Worm (Caenorhabditis elegans) whole organism, late embryonic: ENCODE measurements around the gene C05C10.8.

ENCODE experiments used
- C08G9.2 ChIP-seq: sonication (generic microtip); optimal IDR thresholded peaks from 2 replicates; lab custom pipeline; 2016; ENCODE audit warnings: mild to moderate bottlenecking, missing genetic modification characterization, moderate library complexity, missing compliant biosample characterization
- C38D4.7 ChIP-seq: fragments of 200-800 bp; sonication (Bioruptor generic); optimal IDR thresholded peaks from 2 replicates; lab custom pipeline; 2018; ENCODE audit warnings: mild to moderate bottlenecking, missing genetic modification characterization, moderate library complexity, missing compliant biosample characterization
- K02D7.2 ChIP-seq: sonication (generic microtip); optimal IDR thresholded peaks from 2 replicates; lab custom pipeline; 2017; ENCODE audit warnings: mild to moderate bottlenecking, missing genetic modification characterization, missing compliant biosample characterization
- ama-1 ChIP-seq: fragments of 150-350 bp; optimal IDR thresholded peaks from 2 replicates; lab custom pipeline; 2014
- ceh-18 ChIP-seq: sonication (generic microtip); optimal IDR thresholded peaks from 2 replicates; lab custom pipeline; 2016; ENCODE audit warnings: missing genetic modification characterization, missing compliant biosample characterization
- ceh-2 ChIP-seq: sonication (generic microtip); optimal IDR thresholded peaks from 2 replicates; lab custom pipeline; 2016; ENCODE audit warnings: missing genotype, missing genetic modification characterization, missing compliant biosample characterization
- ceh-22 ChIP-seq: sonication (generic microtip); optimal IDR thresholded peaks from 2 replicates; lab custom pipeline; 2017; ENCODE audit warnings: missing biosample characterization, missing genetic modification characterization
- ceh-24 ChIP-seq: sonication (generic microtip); optimal IDR thresholded peaks from 2 replicates; lab custom pipeline; 2016; ENCODE audit warnings: mild to moderate bottlenecking, missing genetic modification characterization, missing compliant biosample characterization
- ceh-30 ChIP-seq: fragments of 150-350 bp; optimal IDR thresholded peaks from 2 replicates; lab custom pipeline; 2014; ENCODE audit warnings: missing biosample characterization, missing genetic modification characterization
- ceh-45 ChIP-seq: fragments of 200-800 bp; sonication (Bioruptor generic); IDR thresholded peaks from 2 replicates; pipeline ENCODE4 v1.3.6; 2022; ENCODE audit warnings: missing genetic modification reagents, missing genetic modification characterization, missing compliant biosample characterization
- ceh-48 ChIP-seq: sonication (generic microtip); optimal IDR thresholded peaks from 2 replicates; lab custom pipeline; 2016; ENCODE audit warnings: missing genetic modification characterization, inconsistent platforms, missing compliant biosample characterization
- ceh-6 ChIP-seq: fragments of 200-800 bp; sonication (Bioruptor generic); optimal IDR thresholded peaks from 2 replicates; lab custom pipeline; 2018; ENCODE audit warnings: mild to moderate bottlenecking, missing genetic modification characterization, missing compliant biosample characterization
- ceh-9 ChIP-seq: sonication (generic microtip); optimal IDR thresholded peaks from 2 replicates; lab custom pipeline; 2016; ENCODE audit warnings: mild to moderate bottlenecking, missing genetic modification characterization, inconsistent platforms, missing compliant biosample characterization
- dmd-4 ChIP-seq: sonication (generic microtip); optimal IDR thresholded peaks from 2 replicates; lab custom pipeline; 2016; ENCODE audit warnings: borderline replicate concordance, missing genetic modification characterization, missing compliant biosample characterization
- dve-1 ChIP-seq: sonication (generic microtip); optimal IDR thresholded peaks from 2 replicates; lab custom pipeline; 2017; ENCODE audit warnings: antibody characterized with exemption, mild to moderate bottlenecking, missing genetic modification characterization, missing compliant biosample characterization
- elt-2 ChIP-seq: sonication (generic microtip); optimal IDR thresholded peaks from 2 replicates; lab custom pipeline; 2016; ENCODE audit warnings: missing genetic modification reagents, missing genetic modification characterization, missing compliant biosample characterization
- ets-4 ChIP-seq: sonication (generic microtip); optimal IDR thresholded peaks from 2 replicates; lab custom pipeline; 2016; ENCODE audit warnings: missing genetic modification characterization, missing compliant biosample characterization
- eyg-1 ChIP-seq: sonication (generic microtip); optimal IDR thresholded peaks from 2 replicates; lab custom pipeline; 2016; ENCODE audit warnings: missing genotype, missing genetic modification characterization, missing compliant biosample characterization
- fkh-10 ChIP-seq: fragments of 150-350 bp; optimal IDR thresholded peaks from 2 replicates; lab custom pipeline; 2014; ENCODE audit warnings: missing biosample characterization, missing genetic modification reagents, missing genetic modification characterization
- gmeb-2 ChIP-seq: sonication (generic microtip); optimal IDR thresholded peaks from 2 replicates; lab custom pipeline; 2016; ENCODE audit warnings: missing genetic modification characterization, inconsistent platforms, missing compliant biosample characterization
- hlh-13 ChIP-seq: fragments of 200-800 bp; sonication (Bioruptor generic); optimal IDR thresholded peaks from 2 replicates; lab custom pipeline; 2018; ENCODE audit warnings: mild to moderate bottlenecking, missing genetic modification characterization, missing compliant biosample characterization
- hlh-30 ChIP-seq: sonication (generic microtip); optimal IDR thresholded peaks from 2 replicates; lab custom pipeline; 2017; ENCODE audit warnings: antibody characterized with exemption, missing genetic modification characterization, missing compliant biosample characterization; ENCODE audit not compliant: insufficient read depth
- hlh-8 ChIP-seq: sonication (generic microtip); optimal IDR thresholded peaks from 2 replicates; lab custom pipeline; 2016; ENCODE audit warnings: missing genotype, missing genetic modification characterization, missing compliant biosample characterization
- mec-3 ChIP-seq: sonication (generic microtip); optimal IDR thresholded peaks from 2 replicates; lab custom pipeline; 2016; ENCODE audit warnings: borderline replicate concordance, missing genetic modification characterization, missing compliant biosample characterization
- nfya-1 ChIP-seq: sonication (generic microtip); optimal IDR thresholded peaks from 2 replicates; lab custom pipeline; 2017; ENCODE audit warnings: missing genetic modification characterization, mild to moderate bottlenecking, missing compliant biosample characterization, antibody characterized with exemption, moderate library complexity
- nhr-232 ChIP-seq: sonication (generic microtip); optimal IDR thresholded peaks from 2 replicates; lab custom pipeline; 2016; ENCODE audit warnings: missing genetic modification characterization, missing compliant biosample characterization
- npax-4 ChIP-seq: sonication (generic microtip); optimal IDR thresholded peaks from 2 replicates; lab custom pipeline; 2016; ENCODE audit warnings: missing genetic modification characterization, missing compliant biosample characterization
- pat-9 ChIP-seq: fragments of 200-800 bp; sonication (Bioruptor generic); optimal IDR thresholded peaks from 2 replicates; lab custom pipeline; 2018; ENCODE audit warnings: mild to moderate bottlenecking, missing genetic modification characterization, moderate library complexity, missing compliant biosample characterization
- pha-2 ChIP-seq: sonication (generic microtip); optimal IDR thresholded peaks from 2 replicates; lab custom pipeline; 2017; ENCODE audit warnings: mild to moderate bottlenecking, missing genetic modification characterization, missing compliant biosample characterization
- pros-1 ChIP-seq: fragments of 150-350 bp; optimal IDR thresholded peaks from 2 replicates; lab custom pipeline; 2014; ENCODE audit warnings: missing biosample characterization, missing genetic modification reagents, missing genetic modification characterization
- ref-2 ChIP-seq: sonication (generic microtip); optimal IDR thresholded peaks from 2 replicates; lab custom pipeline; 2016; ENCODE audit warnings: missing genetic modification characterization, missing compliant biosample characterization
- rnt-1 ChIP-seq: sonication (generic microtip); optimal IDR thresholded peaks from 2 replicates; lab custom pipeline; 2016; ENCODE audit warnings: missing genetic modification characterization, missing compliant biosample characterization
- sox-2 ChIP-seq: fragments of 200-800 bp; sonication (Bioruptor generic); IDR thresholded peaks from 2 replicates; pipeline ENCODE4 v1.3.6; 2022; ENCODE audit warnings: missing genetic modification reagents, missing genetic modification characterization, missing compliant biosample characterization
- syd-9 ChIP-seq: sonication (generic microtip); optimal IDR thresholded peaks from 2 replicates; lab custom pipeline; 2016; ENCODE audit warnings: mild to moderate bottlenecking, missing genetic modification characterization, moderate library complexity, missing compliant biosample characterization
- tbx-2 ChIP-seq: sonication (generic microtip); optimal IDR thresholded peaks from 2 replicates; lab custom pipeline; 2016; ENCODE audit warnings: missing genetic modification characterization, missing compliant biosample characterization
- unc-3 ChIP-seq, 2 experiments: fragments of 200-800 bp in 1 of 2; sonication (Bioruptor generic) in 1 of 2; sonication (generic microtip) in 1 of 2; conservative IDR thresholded peaks in 1 of 2; optimal IDR thresholded peaks in 1 of 2; 2 replicates each; pipeline versions ENCODE4 v1.3.6 to Lab custom; 2016 to 2022; ENCODE audit warnings: missing compliant biosample characterization in 2 of 2, missing genetic modification characterization in 2 of 2, missing genetic modification reagents in 1 of 2
- unc-42 ChIP-seq: sonication (generic microtip); optimal IDR thresholded peaks from 2 replicates; lab custom pipeline; 2016; ENCODE audit warnings: missing genotype, missing genetic modification characterization, missing compliant biosample characterization
- unc-55 ChIP-seq: sonication (generic microtip); optimal IDR thresholded peaks from 2 replicates; lab custom pipeline; 2017; ENCODE audit warnings: missing biosample characterization, missing genetic modification reagents, missing genetic modification characterization
- zip-5 ChIP-seq: sonication (generic microtip); optimal IDR thresholded peaks from 2 replicates; lab custom pipeline; 2016; ENCODE audit warnings: missing genetic modification characterization, missing compliant biosample characterization

C05C10.8 gene

DNA sequence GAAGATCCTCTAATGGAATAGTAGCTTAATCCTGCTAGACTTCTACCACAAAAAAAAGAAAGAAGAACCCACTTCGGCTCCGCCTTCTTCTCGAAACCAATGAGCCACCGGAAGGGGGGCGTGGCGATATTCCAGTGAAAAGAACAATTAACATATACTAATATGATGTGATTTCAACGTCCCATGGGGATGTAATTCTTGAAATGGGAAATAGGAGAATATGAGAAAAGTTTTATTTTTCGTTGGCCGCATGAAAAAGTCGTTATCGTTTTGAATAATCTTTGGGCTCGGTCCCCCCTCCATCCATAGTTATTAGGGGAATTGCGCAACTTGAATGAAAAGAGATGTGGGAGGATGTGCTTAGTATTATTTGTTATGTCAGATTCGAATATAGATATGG is 17.5 kb downstream of the C05C10.8 start, which contains the start of gene unc-4:
unc-4 (minus strand) TSS at position 101 of the 400 bp plus-strand sequence.
- TF ChIP-seq dve-1 (tag; lab: Kevin White, UChicago) (no peak), syd-9 (tag; lab: Kevin White, UChicago) (no peak), hlh-13 (GFP tag; lab: Kevin White, UChicago) (no peak), ref-2 (tag; lab: Kevin White, UChicago) (no peak), elt-2 (tag; lab: Kevin White, UChicago) (no peak), mec-3 (tag; lab: Kevin White, UChicago) (no peak), ceh-2 (tag; lab: Kevin White, UChicago) (no peak), K02D7.2 (tag; lab: Kevin White, UChicago) (no peak), nhr-232 (tag; lab: Kevin White, UChicago) (no peak), ceh-9 (tag; lab: Kevin White, UChicago) (no peak), ama-1 (lab: Kevin White, UChicago) (no peak)

DNA sequence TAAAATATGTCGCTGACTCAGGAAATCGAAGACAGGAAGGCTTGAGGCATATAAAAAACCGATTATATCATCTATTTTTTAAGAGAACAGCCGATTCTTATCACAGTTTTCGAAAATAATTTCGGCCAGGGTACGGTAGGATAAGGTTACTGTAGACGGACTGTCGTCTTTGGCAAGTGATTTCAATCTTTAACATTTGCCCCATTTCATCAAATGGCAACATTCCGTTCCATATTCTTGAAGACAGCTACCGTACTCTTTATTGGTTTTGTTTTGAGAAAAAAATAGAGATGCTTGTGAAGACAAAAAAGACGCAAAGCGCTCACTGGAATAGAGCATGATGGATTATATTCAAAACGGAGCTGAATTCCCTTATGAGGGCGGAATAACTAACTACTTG is 19.1 kb downstream of the C05C10.8 start:
- TF ChIP-seq C08G9.2 (no peak), ceh-18 (tag; lab: Kevin White, UChicago) (no peak), hlh-30 (no peak), mec-3 (tag; lab: Kevin White, UChicago) (no peak), K02D7.2 (tag; lab: Kevin White, UChicago) (no peak), hlh-8 (tag; lab: Kevin White, UChicago) (no peak), C38D4.7 (no peak), unc-3 (GFP tag; conservative IDR thresholded peaks at IDR 0.05; lab: Robert Waterston, UW) (no peak), unc-3 (tag; optimal IDR thresholded peaks at IDR 0.05; lab: Kevin White, UChicago) (no peak), tbx-2 (tag; lab: Kevin White, UChicago) (no peak), ceh-30 (tag; lab: Kevin White, UChicago) (no peak), ama-1 (lab: Kevin White, UChicago) (no peak), unc-42 (no peak), eyg-1 (tag; lab: Kevin White, UChicago) (no peak), ceh-2 (tag; lab: Kevin White, UChicago) (no peak), ceh-48 (tag; lab: Kevin White, UChicago) (no peak), nfya-1 (no peak), zip-5 (tag; lab: Kevin White, UChicago) (no peak), sox-2 (no peak)

DNA sequence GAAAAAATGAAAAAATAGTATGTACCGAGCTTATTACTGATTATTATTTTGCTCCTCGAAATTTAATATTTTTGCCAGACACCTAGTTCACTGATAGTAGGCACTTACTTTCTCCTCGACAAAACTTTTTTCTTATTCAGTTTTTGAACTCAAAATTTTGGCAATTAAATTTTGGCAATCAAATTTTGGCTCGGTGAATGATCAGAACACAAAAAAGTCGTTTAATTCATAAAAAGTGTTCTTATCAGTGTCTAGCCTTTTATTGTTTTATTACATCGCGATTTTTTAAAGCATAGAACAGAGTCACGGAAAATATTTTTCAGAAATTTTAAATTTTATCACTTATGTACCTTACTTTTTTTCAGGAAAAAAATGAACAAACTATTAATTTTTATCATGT is 22.6 kb downstream of the C05C10.8 start:
- TF ChIP-seq K02D7.2 (tag; lab: Kevin White, UChicago), result no peak
- no peak for TF ChIP-seq ceh-18 (tag; lab: Kevin White, UChicago)
- TF ChIP-seq ceh-24 (tag; lab: Kevin White, UChicago), result no peak
- no peak for TF ChIP-seq ets-4 (tag; lab: Kevin White, UChicago)
- no peak for TF ChIP-seq hlh-8 (tag; lab: Kevin White, UChicago)
- no peak for TF ChIP-seq npax-4 (tag; lab: Kevin White, UChicago)
- no peak for TF ChIP-seq eyg-1 (tag; lab: Kevin White, UChicago)
- TF ChIP-seq dmd-4 (tag; lab: Kevin White, UChicago), result no peak
- TF ChIP-seq mec-3 (tag; lab: Kevin White, UChicago), result no peak
- TF ChIP-seq rnt-1 (tag; lab: Kevin White, UChicago), result no peak
- no peak for TF ChIP-seq C08G9.2
- no peak for TF ChIP-seq unc-55 (GFP tag; lab: Kevin White, UChicago)
- no peak for TF ChIP-seq nhr-232 (tag; lab: Kevin White, UChicago)
- no peak for TF ChIP-seq gmeb-2 (tag; lab: Kevin White, UChicago)
- no peak for TF ChIP-seq ceh-45
- no peak for TF ChIP-seq pat-9

DNA sequence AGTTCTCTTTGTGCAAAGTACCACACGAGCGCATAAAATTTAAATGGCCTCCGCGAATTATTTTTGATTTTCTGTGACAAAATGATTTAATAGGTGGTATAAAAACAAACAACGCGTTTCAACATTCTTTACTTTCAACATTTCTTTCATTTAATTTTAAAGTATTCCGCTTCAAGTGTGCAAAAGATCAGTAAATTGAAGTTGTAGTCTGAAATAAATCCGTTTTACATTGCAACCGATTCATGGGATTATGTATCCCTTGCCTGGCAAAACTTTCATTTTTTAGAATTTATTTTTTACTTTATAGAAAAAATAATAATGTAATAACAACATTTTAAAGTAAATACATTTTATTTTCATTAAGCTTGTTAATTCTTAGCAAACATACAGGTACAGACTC is 23.4 kb downstream of the C05C10.8 start, which contains the start of gene F26C11.1:
F26C11.1 (plus strand) TSS at position 301 of the 400 bp plus-strand sequence.
- TF ChIP-seq ceh-22 (tag; lab: Kevin White, UChicago), result no peak
- TF ChIP-seq pha-2 (tag; lab: Kevin White, UChicago), result no peak
- no peak for TF ChIP-seq dve-1 (tag; lab: Kevin White, UChicago)
- no peak for TF ChIP-seq dmd-4 (tag; lab: Kevin White, UChicago)
- no peak for TF ChIP-seq ceh-45
- no peak for TF ChIP-seq mec-3 (tag; lab: Kevin White, UChicago)
- TF ChIP-seq fkh-10 (GFP tag; lab: Kevin White, UChicago), result no peak
- no peak for TF ChIP-seq ceh-6
- no peak for TF ChIP-seq ama-1 (lab: Kevin White, UChicago)
- no peak for TF ChIP-seq C08G9.2
- TF ChIP-seq pros-1 (tag; lab: Kevin White, UChicago), result no peak
- no peak for TF ChIP-seq nfya-1
- TF ChIP-seq, all 69 proteins: peak for 0
